Worm (Caenorhabditis elegans) whole organism, midembryonic: ENCODE data around the gene moc-5.

Experiments used
- T22C8.4 ChIP-seq: fragments of 200-800 bp; sonication (Bioruptor generic); IDR thresholded peaks from 2 replicates; pipeline ENCODE4 v1.3.6; 2022; ENCODE audit warnings: missing genetic modification characterization, missing compliant biosample characterization
- flt-1 ChIP-seq: fragments of 200-800 bp; sonication (Bioruptor generic); IDR thresholded peaks from 2 replicates; pipeline ENCODE4 v1.3.6; 2022; ENCODE audit warnings: missing genetic modification characterization, missing compliant biosample characterization
- klf-2 ChIP-seq: fragments of 200-800 bp; sonication (Bioruptor generic); conservative IDR thresholded peaks from 2 replicates; pipeline ENCODE4 v1.3.6; 2022; ENCODE audit warnings: missing genetic modification reagents, missing genetic modification characterization, missing compliant biosample characterization
- tab-1 ChIP-seq: fragments of 200-800 bp; sonication (Bioruptor generic); IDR thresholded peaks from 2 replicates; pipeline ENCODE4 v1.3.6; 2022; ENCODE audit warnings: missing genetic modification characterization, missing compliant biosample characterization
- ztf-23 ChIP-seq: fragments of 200-800 bp; sonication (Bioruptor generic); IDR thresholded peaks from 2 replicates; pipeline ENCODE4 v1.3.6; 2022; ENCODE audit warnings: missing genetic modification reagents, missing genetic modification characterization, missing compliant biosample characterization
- ztf-29 ChIP-seq: fragments of 200-800 bp; sonication (Bioruptor generic); IDR thresholded peaks from 2 replicates; pipeline ENCODE4 v1.3.6; 2022; ENCODE audit warnings: missing genetic modification reagents, missing genetic modification characterization, missing compliant biosample characterization

DNA sequence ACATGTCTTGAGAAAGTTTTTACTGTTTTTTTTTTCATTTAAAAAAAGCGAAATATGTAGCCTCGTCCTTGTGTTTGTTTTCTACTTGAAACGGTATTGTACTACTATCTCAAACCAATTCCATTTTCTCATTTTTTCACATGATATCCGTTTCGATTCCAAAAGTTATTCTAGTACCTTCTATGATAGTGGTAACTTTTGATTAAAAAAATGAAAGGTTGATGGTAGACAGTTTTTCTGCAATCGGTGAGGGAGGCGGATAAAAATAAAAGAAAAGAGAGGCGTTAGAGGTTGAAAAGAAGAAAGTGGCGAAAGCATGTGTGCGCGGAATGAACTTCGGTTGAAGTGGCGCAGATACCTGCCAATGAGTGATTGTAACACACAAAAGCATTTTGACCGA lies 37.9 kb downstream of the moc-5 start:
- TF ChIP-seq ztf-29 (GFP tag; lab: Robert Waterston, UW), result no peak
- no peak for TF ChIP-seq flt-1
- no peak for TF ChIP-seq T22C8.4 (GFP tag; lab: Robert Waterston, UW)
- no peak for TF ChIP-seq ztf-23
- TF ChIP-seq klf-2 (GFP tag; lab: Robert Waterston, UW), result no peak
- TF ChIP-seq tab-1 (GFP tag; lab: Robert Waterston, UW), result no peak
